Worm (Caenorhabditis elegans): Measurements from ENCODE around the gene K08C7.7.

The K08C7.7 gene

ce11 chrIV:10658366-10658765, 5.9 kb upstream of the K08C7.7 start (continued):
- TF ChIP-seq madf-3 (GFP tag; IDR thresholded peaks at IDR 0.05) (peak; percentile 86), hmg-20 (GFP tag; IDR thresholded peaks at IDR 0.05) (peak; percentile 73), ekl-4 (GFP tag; IDR thresholded peaks at IDR 0.05) (peak; percentile 70), F33H1.4 (GFP tag; IDR thresholded peaks at IDR 0.05) (peak; percentile 37; the same call in 1 of the 2 replicates), sea-2 (GFP tag; IDR thresholded peaks at IDR 0.05) (peak; percentile 83; the same call in 1 of the 2 replicates), F37B4.10 (GFP tag; IDR thresholded peaks at IDR 0.05) (0 out of 2 replicates have a peak, but pooled peaks have one; percentile 28), Y79H2A.3 (GFP tag; conservative IDR thresholded peaks at IDR 0.05) (0 out of 2 replicates have a peak, but pooled peaks have one; percentile 49), C17E4.6 (GFP tag; IDR thresholded peaks at IDR 0.05) (0 out of 2 replicates have a peak, but pooled peaks have one; percentile 30), hmg-1.2 (GFP tag; IDR thresholded peaks at IDR 0.05) (peak; percentile 52), ceh-40 (GFP tag; IDR thresholded peaks at IDR 0.05) (peak; percentile 81)

- no peak for TF ChIP-seq snpc-3.4 (tag; optimal IDR thresholded peaks at IDR 0.05)
Measured at ce11 chrIV:10661072-10661471, 3.2 kb upstream of the K08C7.7 start.

- TF ChIP-seq ceh-91 (GFP tag; IDR thresholded peaks at IDR 0.05) (no peak), nhr-80 (tag; optimal IDR thresholded peaks at IDR 0.05) (peak; percentile 14), T26A5.8 (tag; optimal IDR thresholded peaks at IDR 0.05) (no peak)
Measured at ce11 chrIV:10661760-10662159, 2.5 kb upstream of the K08C7.7 start, which contains the start of gene fmo-1. Gene fmo-1 (plus strand): TSS chrIV:10661857.

- TF ChIP-seq Y79H2A.3 (GFP tag; conservative IDR thresholded peaks at IDR 0.05) = no peak
- TF ChIP-seq atf-7 (tag; optimal IDR thresholded peaks at IDR 0.05) = no peak
- TF ChIP-seq T26A5.8 (tag; optimal IDR thresholded peaks at IDR 0.05) = no peak
- TF ChIP-seq sptf-2 (GFP tag; optimal IDR thresholded peaks at IDR 0.05) = no peak
- TF ChIP-seq ztf-28 (GFP tag; IDR thresholded peaks at IDR 0.05) = 0 out of 2 replicates have a peak, but pooled peaks have one; percentile 12
- no peak for TF ChIP-seq akir-1 (GFP tag; optimal IDR thresholded peaks at IDR 0.05)
Measured at ce11 chrIV:10666523-10666922, 2.3 kb downstream of the K08C7.7 start, which contains the start of gene epi-1. Gene epi-1 (plus strand): TSS chrIV:10666823.

- no peak for TF ChIP-seq ama-1 (optimal IDR thresholded peaks at IDR 0.05)
- TF ChIP-seq ama-1 (GFP tag; optimal IDR thresholded peaks at IDR 0.05) = no peak
- TF ChIP-seq aptf-2 (GFP tag; conservative IDR thresholded peaks at IDR 0.05) = no peak
- no peak for TF ChIP-seq ztf-22 (GFP tag; optimal IDR thresholded peaks at IDR 0.05)
- TF ChIP-seq snpc-1.1 (tag; optimal IDR thresholded peaks at IDR 0.05; ENCODE audit: insufficient read depth) = no peak
- no peak for TF ChIP-seq madf-3 (GFP tag; IDR thresholded peaks at IDR 0.05)
- no peak for TF ChIP-seq sptf-2 (GFP tag; optimal IDR thresholded peaks at IDR 0.05)
- no peak for TF ChIP-seq atf-7 (tag; optimal IDR thresholded peaks at IDR 0.05)
- TF ChIP-seq F10E7.11 (tag; optimal IDR thresholded peaks at IDR 0.05) = no peak
- TF ChIP-seq hmg-20 (GFP tag; IDR thresholded peaks at IDR 0.05) = no peak
- no peak for TF ChIP-seq lir-1 (GFP tag; conservative IDR thresholded peaks at IDR 0.05)
- no peak for TF ChIP-seq bed-1 (GFP tag; IDR thresholded peaks at IDR 0.05)
- TF ChIP-seq mes-4 (tag; optimal IDR thresholded peaks at IDR 0.05) = no peak
- TF ChIP-seq nhr-80 (tag; optimal IDR thresholded peaks at IDR 0.05) = no peak
- TF ChIP-seq bed-2 (GFP tag; IDR thresholded peaks at IDR 0.05) = no peak
- TF ChIP-seq F55B11.4 (tag; optimal IDR thresholded peaks at IDR 0.05; ENCODE audit: borderline replicate concordance, insufficient read depth) = no peak
Measured at ce11 chrIV:10668561-10668960, 4.3 kb downstream of the K08C7.7 start.

ce11 chrIV:10680379-10680778, 16.1 kb downstream of the K08C7.7 start, which contains the start of gene K08C7.4:
Gene K08C7.4 (minus strand): TSS chrIV:10680479.
- TF ChIP-seq zim-3 (tag; optimal IDR thresholded peaks at IDR 0.05) = no peak
- no peak for TF ChIP-seq egrh-3 (GFP tag; IDR thresholded peaks at IDR 0.05)
- no peak for TF ChIP-seq ztf-28 (GFP tag; IDR thresholded peaks at IDR 0.05)
- no peak for TF ChIP-seq F37B4.10 (GFP tag; IDR thresholded peaks at IDR 0.05)
- TF ChIP-seq ekl-4 (GFP tag; IDR thresholded peaks at IDR 0.05) = no peak
- TF ChIP-seq ceh-100 (GFP tag; IDR thresholded peaks at IDR 0.05) = no peak
- no peak for TF ChIP-seq lin-26 (GFP tag; IDR thresholded peaks at IDR 0.05)
- no peak for TF ChIP-seq rec-8 (tag; optimal IDR thresholded peaks at IDR 0.05)
- no peak for TF ChIP-seq hmg-1.2 (GFP tag; IDR thresholded peaks at IDR 0.05)
